Worm (Caenorhabditis elegans) whole organism, L3 larva: ENCODE results near the gene Y54G2A.26.

Source experiments
- ama-1 ChIP-seq: fragments of 150-350 bp; optimal IDR thresholded peaks from 2 replicates; lab custom pipeline; 2018
- ceh-9 ChIP-seq: sonication (generic microtip); optimal IDR thresholded peaks from 2 replicates; lab custom pipeline; 2018; ENCODE audit warnings: missing biosample characterization, missing genetic modification characterization
- egl-27 ChIP-seq: sonication (generic microtip); optimal IDR thresholded peaks from 4 replicates; lab custom pipeline; 2017; ENCODE audit warnings: missing biosample characterization, missing genetic modification reagents, missing genetic modification characterization
- fos-1 ChIP-seq: fragments of 150-350 bp; optimal IDR thresholded peaks from 2 replicates; lab custom pipeline; 2014; ENCODE audit warnings: missing biosample characterization, missing genetic modification characterization
- lin-39 ChIP-seq: fragments of 150-350 bp; optimal IDR thresholded peaks from 2 replicates; lab custom pipeline; 2018; ENCODE audit warnings: missing biosample characterization, missing genetic modification reagents, missing genetic modification characterization
- mdl-1 ChIP-seq: fragments of 150-350 bp; optimal IDR thresholded peaks from 2 replicates; lab custom pipeline; 2014; ENCODE audit warnings: missing biosample characterization, missing genetic modification characterization
- nhr-11 ChIP-seq: fragments of 150-350 bp; optimal IDR thresholded peaks from 2 replicates; lab custom pipeline; 2014; ENCODE audit warnings: missing biosample characterization, missing genetic modification characterization
- nhr-23 ChIP-seq: fragments of 150-350 bp; optimal IDR thresholded peaks from 2 replicates; lab custom pipeline; 2014; ENCODE audit warnings: missing biosample characterization, missing genetic modification reagents, missing genetic modification characterization
- nhr-25 ChIP-seq: sonication (generic microtip); optimal IDR thresholded peaks from 2 replicates; lab custom pipeline; 2017; ENCODE audit warnings: missing biosample characterization, missing genetic modification characterization
- nhr-76 ChIP-seq: fragments of 150-350 bp; sonication (generic microtip); optimal IDR thresholded peaks from 5 replicates; lab custom pipeline; 2014; ENCODE audit warnings: missing biosample characterization, missing genetic modification characterization
- snpc-4 ChIP-seq: fragments of 150-350 bp; optimal IDR thresholded peaks from 2 replicates; lab custom pipeline; 2014; ENCODE audit warnings: missing biosample characterization, missing genetic modification characterization
- unc-39 ChIP-seq: sonication (generic microtip); optimal IDR thresholded peaks from 4 replicates; lab custom pipeline; 2017; ENCODE audit warnings: missing biosample characterization, missing genetic modification characterization
- ztf-11 ChIP-seq: fragments of 150-350 bp; optimal IDR thresholded peaks from 2 replicates; lab custom pipeline; 2014; ENCODE audit warnings: missing biosample characterization, missing genetic modification characterization

DNA sequence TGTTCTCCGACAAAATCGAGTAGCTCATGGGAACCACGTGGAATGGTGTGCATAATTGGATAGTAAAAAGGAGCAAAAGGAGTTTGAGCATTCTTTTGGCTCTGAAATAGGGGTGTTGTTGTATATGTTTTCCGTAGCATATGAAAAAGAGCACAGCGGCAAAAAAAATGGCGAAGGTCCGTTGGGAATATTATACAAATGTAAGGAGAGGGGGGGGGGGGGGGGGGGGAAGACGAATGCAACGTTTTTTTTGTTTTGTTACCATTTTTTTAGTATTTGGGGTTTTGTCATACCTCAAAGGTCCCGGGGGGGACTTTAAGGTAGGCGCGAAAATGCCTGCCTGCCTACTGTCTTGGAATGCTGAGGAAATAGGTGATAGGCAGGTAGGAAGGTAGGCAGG is 33.6 kb upstream of the Y54G2A.26 start, which contains the start of gene ndnf-1:
- TF ChIP-seq ama-1 (lab: Kevin White, UChicago) (no peak), unc-39 (tag; lab: Kevin White, UChicago) (no peak), nhr-25 (tag; lab: Kevin White, UChicago) (no peak), lin-39 (tag; lab: Kevin White, UChicago) (no peak), snpc-4 (tag; lab: Kevin White, UChicago) (no peak), mdl-1 (no peak), ceh-9 (tag; lab: Kevin White, UChicago) (no peak), egl-27 (tag; lab: Kevin White, UChicago) (no peak), ztf-11 (tag; lab: Kevin White, UChicago) (no peak), nhr-11 (tag; lab: Kevin White, UChicago) (no peak), nhr-23 (tag; lab: Kevin White, UChicago) (no peak), nhr-76 (tag; lab: Kevin White, UChicago) (no peak), fos-1 (tag; lab: Kevin White, UChicago) (no peak)
